Fruit fly (Drosophila melanogaster) whole organism, embryonic: ENCODE data around the gene beta4GalT7.

Experiments used
- Adf1 ChIP-seq: fragments of 200-800 bp; sonication (Bioruptor generic); IDR thresholded peaks from 2 replicates; pipeline ENCODE4 v1.3.6; 2022; ENCODE audit warnings: missing biosample characterization, missing genetic modification characterization
- BEAF-32 ChIP-seq: fragments of 200-800 bp; sonication (Bioruptor generic); optimal IDR thresholded peaks from 3 replicates; lab custom pipeline; 2017; ENCODE audit warnings: missing biosample characterization, missing genetic modification characterization, mild to moderate bottlenecking, moderate library complexity, missing genetic modification reagents
- Blimp-1 ChIP-seq: fragments of 200-800 bp; sonication (Bioruptor generic); optimal IDR thresholded peaks from 3 replicates; lab custom pipeline; 2018; ENCODE audit warnings: missing biosample characterization, missing genetic modification characterization, mild to moderate bottlenecking, moderate library complexity, missing genetic modification reagents
- CG10431 ChIP-seq: fragments of 200-800 bp; sonication (Bioruptor generic); optimal IDR thresholded peaks from 3 replicates; lab custom pipeline; 2018; ENCODE audit warnings: missing biosample characterization, mild to moderate bottlenecking, missing genetic modification characterization
- CG11456 ChIP-seq: fragments of 200-800 bp; sonication (Bioruptor generic); IDR thresholded peaks from 3 replicates; pipeline ENCODE4 v1.3.6; 2022; ENCODE audit warnings: missing biosample characterization, missing genetic modification characterization
- CG13296 ChIP-seq: fragments of 200-800 bp; sonication (Bioruptor generic); optimal IDR thresholded peaks from 3 replicates; lab custom pipeline; 2018; ENCODE audit warnings: missing biosample characterization, mild to moderate bottlenecking, missing genetic modification characterization
- CG14050 ChIP-seq: fragments of 200-800 bp; sonication (Bioruptor generic); IDR thresholded peaks from 3 replicates; pipeline ENCODE4 v1.3.6; 2022; ENCODE audit warnings: missing biosample characterization, missing genetic modification characterization
- CG15514 ChIP-seq: fragments of 200-800 bp; sonication (Bioruptor generic); optimal IDR thresholded peaks from 3 replicates; lab custom pipeline; 2017; ENCODE audit warnings: missing biosample characterization, missing genetic modification characterization, mild to moderate bottlenecking, moderate library complexity, missing genetic modification reagents
- CG16779 ChIP-seq: fragments of 200-800 bp; sonication (Bioruptor generic); IDR thresholded peaks from 2 replicates; pipeline ENCODE4 v1.3.6; 2022; ENCODE audit warnings: missing biosample characterization, missing genetic modification characterization
- CG17186 ChIP-seq: fragments of 200-800 bp; sonication (Bioruptor generic); optimal IDR thresholded peaks from 3 replicates; lab custom pipeline; 2017; ENCODE audit warnings: missing biosample characterization, missing genetic modification reagents, missing genetic modification characterization
- CG17829 ChIP-seq: fragments of 200-800 bp; optimal IDR thresholded peaks from 2 replicates; lab custom pipeline; 2019; ENCODE audit warnings: missing biosample characterization, mild to moderate bottlenecking, missing genetic modification characterization, moderate library complexity
- CG1832 ChIP-seq: fragments of 200-800 bp; sonication (Bioruptor generic); optimal IDR thresholded peaks from 2 replicates; lab custom pipeline; 2017; ENCODE audit warnings: missing biosample characterization, mild to moderate bottlenecking, missing genetic modification characterization, inconsistent platforms
- CG2199 ChIP-seq: fragments of 200-800 bp; sonication (Bioruptor generic); IDR thresholded peaks from 3 replicates; pipeline ENCODE4 v1.3.6; 2022; ENCODE audit warnings: missing biosample characterization, missing genetic modification characterization
- CG3065 ChIP-seq: fragments of 200-800 bp; sonication (Bioruptor generic); optimal IDR thresholded peaks from 2 replicates; lab custom pipeline; 2016; ENCODE audit warnings: missing biosample characterization, missing genetic modification characterization
- CG6683 ChIP-seq: fragments of 200-800 bp; sonication (Bioruptor generic); optimal IDR thresholded peaks from 2 replicates; lab custom pipeline; 2017; ENCODE audit warnings: missing biosample characterization, mild to moderate bottlenecking, missing genetic modification characterization, missing genetic modification reagents
- CG7357 ChIP-seq: fragments of 200-800 bp; sonication (Bioruptor generic); IDR thresholded peaks from 3 replicates; pipeline ENCODE4 v1.3.6; 2022; ENCODE audit warnings: missing biosample characterization, missing genetic modification characterization
- CG7786 ChIP-seq: fragments of 200-800 bp; sonication (Bioruptor generic); optimal IDR thresholded peaks from 2 replicates; lab custom pipeline; 2016; ENCODE audit warnings: missing biosample characterization, missing genetic modification characterization
- CG8359 ChIP-seq: fragments of 200-800 bp; sonication (Bioruptor generic); optimal IDR thresholded peaks from 2 replicates; lab custom pipeline; 2017; ENCODE audit warnings: missing biosample characterization, mild to moderate bottlenecking, missing genetic modification characterization, borderline replicate concordance
- CG9932 ChIP-seq: fragments of 200-800 bp; sonication (Bioruptor generic); IDR thresholded peaks from 2 replicates; pipeline ENCODE4 v1.3.6; 2022; ENCODE audit warnings: missing biosample characterization, missing genetic modification characterization
- CoRest ChIP-seq: fragments of 200-800 bp; sonication (Bioruptor generic); optimal IDR thresholded peaks from 3 replicates; lab custom pipeline; 2018; ENCODE audit warnings: missing biosample characterization, mild to moderate bottlenecking, missing genetic modification characterization, moderate library complexity
- Dad ChIP-seq: fragments of 200-800 bp; sonication (Bioruptor generic); optimal IDR thresholded peaks from 3 replicates; lab custom pipeline; 2016; ENCODE audit warnings: missing biosample characterization, missing genetic modification characterization
- Doc3 ChIP-seq: fragments of 200-800 bp; sonication (Bioruptor generic); IDR thresholded peaks from 3 replicates; pipeline ENCODE4 v1.3.6; 2022; ENCODE audit warnings: missing biosample characterization, missing genetic modification characterization; ENCODE audit not compliant: partially characterized antibody
- Elba2 ChIP-seq: fragments of 200-800 bp; sonication (Bioruptor generic); optimal IDR thresholded peaks from 3 replicates; lab custom pipeline; 2016; ENCODE audit warnings: missing biosample characterization, missing genetic modification characterization
- HHEX ChIP-seq: fragments of 200-800 bp; sonication (Bioruptor generic); optimal IDR thresholded peaks from 3 replicates; lab custom pipeline; 2017; ENCODE audit warnings: missing biosample characterization, mild to moderate bottlenecking, missing genetic modification characterization, missing genetic modification reagents
- HLH54F ChIP-seq: fragments of 200-800 bp; sonication (Bioruptor generic); optimal IDR thresholded peaks from 3 replicates; lab custom pipeline; 2016; ENCODE audit warnings: missing biosample characterization, missing genetic modification characterization
- Hr39 ChIP-seq: fragments of >200 bp; optimal IDR thresholded peaks from 2 replicates; lab custom pipeline; 2017
- Hr78 ChIP-seq, 2 experiments: fragments of 200-800 bp in 1 of 2; fragments of >200 bp in 1 of 2; sonication (Bioruptor generic) in 1 of 2; optimal IDR thresholded peaks; 2 replicates each; lab custom pipeline; 2017 to 2019; ENCODE audit warnings: missing biosample characterization in 2 of 2, missing genetic modification characterization in 2 of 2, mild to moderate bottlenecking in 1 of 2, moderate library complexity in 1 of 2
- Kr ChIP-seq: fragments of 200-800 bp; sonication (Bioruptor generic); optimal IDR thresholded peaks from 2 replicates; lab custom pipeline; 2017; ENCODE audit warnings: missing biosample characterization, mild to moderate bottlenecking, missing genetic modification characterization
- MESR4 ChIP-seq: fragments of 200-800 bp; sonication (Bioruptor generic); optimal IDR thresholded peaks from 2 replicates; lab custom pipeline; 2018; ENCODE audit warnings: missing biosample characterization, mild to moderate bottlenecking, missing genetic modification characterization, moderate library complexity
- Med ChIP-seq: fragments of 200-800 bp; sonication (Bioruptor generic); peaks from one replicate; lab custom pipeline; 2016; ENCODE audit warnings: missing biosample characterization, missing genetic modification characterization, mild to moderate bottlenecking, inconsistent platforms, moderate library complexity
- Nf-YB ChIP-seq: fragments of 200-800 bp; sonication (Bioruptor generic); optimal IDR thresholded peaks from 3 replicates; lab custom pipeline; 2019; ENCODE audit warnings: missing biosample characterization, mild to moderate bottlenecking, missing genetic modification characterization, moderate library complexity
- Oaz ChIP-seq: fragments of 200-800 bp; sonication (Bioruptor generic); IDR thresholded peaks from 2 replicates; pipeline ENCODE4 v1.3.6; 2022; ENCODE audit warnings: missing biosample characterization, missing genetic modification characterization
- Poxn ChIP-seq: fragments of 200-800 bp; sonication (Bioruptor generic); IDR thresholded peaks from 2 replicates; pipeline ENCODE4 v1.3.6; 2022; ENCODE audit warnings: missing biosample characterization, missing genetic modification characterization
- Spps ChIP-seq: fragments of 200-800 bp; sonication (Bioruptor generic); optimal IDR thresholded peaks from 2 replicates; lab custom pipeline; 2018; ENCODE audit warnings: missing biosample characterization, mild to moderate bottlenecking, missing genetic modification characterization
- TFAM ChIP-seq: fragments of 200-800 bp; sonication (Bioruptor generic); optimal IDR thresholded peaks from 2 replicates; lab custom pipeline; 2017; ENCODE audit warnings: missing biosample characterization, missing genetic modification characterization, inconsistent platforms
- Xbp1 ChIP-seq: fragments of 200-800 bp; sonication (Bioruptor generic); optimal IDR thresholded peaks from 3 replicates; lab custom pipeline; 2016; ENCODE audit warnings: missing biosample characterization, mild to moderate bottlenecking, missing genetic modification characterization
- YL-1 ChIP-seq: fragments of 200-800 bp; sonication (Bioruptor generic); optimal IDR thresholded peaks from 3 replicates; lab custom pipeline; 2017; ENCODE audit warnings: missing biosample characterization, mild to moderate bottlenecking, missing genetic modification characterization
- ato ChIP-seq: fragments of 200-800 bp; sonication (Bioruptor generic); IDR thresholded peaks from 2 replicates; pipeline ENCODE4 v1.3.6; 2022; ENCODE audit warnings: missing biosample characterization, missing genetic modification characterization; ENCODE audit not compliant: partially characterized antibody
- bigmax ChIP-seq: fragments of 200-800 bp; sonication (Bioruptor generic); optimal IDR thresholded peaks from 2 replicates; lab custom pipeline; 2018; ENCODE audit warnings: missing biosample characterization, mild to moderate bottlenecking, missing genetic modification characterization
- br ChIP-seq: fragments of >200 bp; optimal IDR thresholded peaks from 2 replicates; lab custom pipeline; 2017
- dpn ChIP-seq, 2 experiments: fragments of 200-800 bp; sonication (Bioruptor generic); optimal IDR thresholded peaks; 3 replicates each; lab custom pipeline; 2016; ENCODE audit warnings: missing biosample characterization in 2 of 2, missing genetic modification characterization in 2 of 2
- eyg ChIP-seq: fragments of 200-800 bp; sonication (Bioruptor generic); optimal IDR thresholded peaks from 3 replicates; lab custom pipeline; 2016; ENCODE audit warnings: missing biosample characterization, missing genetic modification characterization
- fru ChIP-seq: fragments of >200 bp; optimal IDR thresholded peaks from 2 replicates; lab custom pipeline; 2017
- gsb-n ChIP-seq: fragments of 200-800 bp; sonication (Bioruptor generic); optimal IDR thresholded peaks from 3 replicates; lab custom pipeline; 2018; ENCODE audit warnings: missing biosample characterization, mild to moderate bottlenecking, missing genetic modification characterization
- ham ChIP-seq: fragments of 200-800 bp; sonication (Bioruptor generic); IDR thresholded peaks from 2 replicates; pipeline ENCODE4 v1.3.6; 2022; ENCODE audit warnings: missing biosample characterization, missing genetic modification characterization
- kni ChIP-seq: fragments of 200-800 bp; sonication (Bioruptor generic); optimal IDR thresholded peaks from 3 replicates; lab custom pipeline; 2017; ENCODE audit warnings: mild to moderate bottlenecking, missing biosample characterization, missing genetic modification reagents, missing genetic modification characterization
- lbe ChIP-seq: fragments of 200-800 bp; sonication (Bioruptor generic); optimal IDR thresholded peaks from 2 replicates; lab custom pipeline; 2016; ENCODE audit warnings: missing biosample characterization, mild to moderate bottlenecking, missing genetic modification characterization
- row ChIP-seq: fragments of 200-800 bp; sonication (Bioruptor generic); IDR thresholded peaks from 3 replicates; pipeline ENCODE4 v1.3.6; 2022; ENCODE audit warnings: missing biosample characterization, missing genetic modification characterization
- run ChIP-seq: fragments of 200-800 bp; sonication (Bioruptor generic); optimal IDR thresholded peaks from 3 replicates; lab custom pipeline; 2018; ENCODE audit warnings: missing biosample characterization, mild to moderate bottlenecking, missing genetic modification characterization
- sug ChIP-seq: fragments of 200-800 bp; optimal IDR thresholded peaks from 2 replicates; lab custom pipeline; 2019; ENCODE audit warnings: missing biosample characterization, mild to moderate bottlenecking, missing genetic modification characterization, moderate library complexity
- tin ChIP-seq: fragments of 200-800 bp; sonication (Bioruptor generic); optimal IDR thresholded peaks from 3 replicates; lab custom pipeline; 2016; ENCODE audit warnings: missing biosample characterization, missing genetic modification characterization
- tll ChIP-seq, 2 experiments: fragments of 200-800 bp in 1 of 2; fragments of >200 bp in 1 of 2; sonication (Bioruptor generic) in 1 of 2; optimal IDR thresholded peaks; 2 replicates each; lab custom pipeline; 2017 to 2019; ENCODE audit warnings: missing biosample characterization in 2 of 2, missing genetic modification characterization in 2 of 2, mild to moderate bottlenecking in 1 of 2, moderate library complexity in 1 of 2

The beta4GalT7 gene

DNA sequence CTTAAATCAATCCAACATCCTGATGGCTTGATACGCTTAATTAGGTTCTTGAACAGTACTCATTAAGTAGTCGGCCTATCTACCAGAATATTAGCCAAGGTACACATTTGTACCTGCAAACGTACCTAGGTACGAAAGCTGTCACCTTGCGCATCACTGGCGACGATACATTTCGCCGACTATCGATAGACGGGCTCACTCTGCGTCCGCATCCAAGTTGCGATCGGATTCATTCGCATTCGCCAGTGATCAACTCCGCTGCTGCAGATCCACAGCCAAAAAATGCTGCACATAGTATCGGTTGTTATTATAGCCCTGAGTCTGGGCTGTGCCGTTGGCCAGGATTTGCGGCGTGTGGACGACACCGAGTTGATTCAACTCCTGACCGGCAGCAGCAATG, 24.4 kb downstream of the beta4GalT7 start, which contains the start of gene CG11790 (continued):
- TF ChIP-seq TFAM (no peak), CG7786 (no peak), CG3065 (GFP tag; lab: Kevin White, UChicago) (no peak), Poxn (no peak), CG17829 (tag; lab: Kevin White, UChicago) (peak; percentile 7), CG14050 (GFP tag; lab: Robert Waterston, UW) (no peak), sug (tag; lab: Kevin White, UChicago) (no peak), dpn (GFP tag; optimal IDR thresholded peaks at IDR 0.05; lab: Kevin White, UChicago) (no peak), Elba2 (no peak), ato (GFP tag; lab: Robert Waterston, UW) (peak; percentile 82), CG15514 (peak; percentile 75), Adf1 (GFP tag; lab: Robert Waterston, UW) (no peak), fru (lab: Kevin White, UChicago) (no peak), CG11456 (GFP tag; lab: Robert Waterston, UW) (no peak), CG8359 (GFP tag; lab: Kevin White, UChicago) (no peak), Hr39 (lab: Kevin White, UChicago) (no peak), CG13296 (GFP tag; lab: Kevin White, UChicago) (peak; percentile 2), tin (GFP tag; lab: Kevin White, UChicago) (no peak), tll (GFP tag; optimal IDR thresholded peaks at IDR 0.05; lab: Kevin White, UChicago) (no peak), MESR4 (GFP tag; lab: Kevin White, UChicago) (peak; percentile 52), row (GFP tag; lab: Robert Waterston, UW) (peak; percentile 92), Spps (tag; lab: Kevin White, UChicago) (no peak), CG16779 (GFP tag; lab: Robert Waterston, UW) (no peak), Xbp1 (no peak), lbe (GFP tag; lab: Kevin White, UChicago) (peak; percentile 2), CG17186 (GFP tag; lab: Kevin White, UChicago) (peak; percentile 18), HLH54F (no peak), CG7357 (GFP tag; lab: Robert Waterston, UW) (no peak), YL-1 (GFP tag; lab: Kevin White, UChicago) (no peak), CG1832 (GFP tag; lab: Kevin White, UChicago) (no peak), Med (peak; percentile 80), Doc3 (GFP tag; lab: Robert Waterston, UW) (peak; percentile 85), CoRest (peak; percentile 3), gsb-n (tag; lab: Kevin White, UChicago) (no peak), Nf-YB (GFP tag; lab: Kevin White, UChicago) (no peak), CG10431 (GFP tag; lab: Kevin White, UChicago) (no peak), eyg (GFP tag; lab: Kevin White, UChicago) (no peak), CG6683 (no peak), Kr (no peak), Dad (GFP tag; lab: Kevin White, UChicago) (no peak), BEAF-32 (peak; percentile 74), br (lab: Kevin White, UChicago) (no peak), Hr78 (GFP tag; optimal IDR thresholded peaks at IDR 0.05; lab: Kevin White, UChicago) (no peak), Blimp-1 (GFP tag; lab: Kevin White, UChicago) (no peak), Oaz (GFP tag; lab: Robert Waterston, UW) (no peak), CG9932 (GFP tag; lab: Robert Waterston, UW) (no peak), ham (GFP tag; lab: Robert Waterston, UW) (no peak), kni (GFP tag; lab: Kevin White, UChicago) (no peak), run (tag; lab: Kevin White, UChicago) (no peak), CG2199 (GFP tag; lab: Robert Waterston, UW) (no peak), HHEX (no peak), bigmax (GFP tag; lab: Kevin White, UChicago) (no peak)
